Worm (Caenorhabditis elegans) whole organism, L2 larva: ENCODE data around the gene catp-4.

Experiments used
- ceh-82 ChIP-seq: fragments of 150-350 bp; optimal IDR thresholded peaks from 2 replicates; lab custom pipeline; 2014; ENCODE audit warnings: missing biosample characterization, missing genetic modification characterization
- nhr-25 ChIP-seq: fragments of 150-350 bp; sonication (generic microtip); optimal IDR thresholded peaks from 3 replicates; lab custom pipeline; 2014; ENCODE audit warnings: missing biosample characterization, missing genetic modification characterization
- skn-1 ChIP-seq: sonication (generic microtip); optimal IDR thresholded peaks from 2 replicates; lab custom pipeline; 2017; ENCODE audit warnings: missing biosample characterization, missing genetic modification characterization

DNA sequence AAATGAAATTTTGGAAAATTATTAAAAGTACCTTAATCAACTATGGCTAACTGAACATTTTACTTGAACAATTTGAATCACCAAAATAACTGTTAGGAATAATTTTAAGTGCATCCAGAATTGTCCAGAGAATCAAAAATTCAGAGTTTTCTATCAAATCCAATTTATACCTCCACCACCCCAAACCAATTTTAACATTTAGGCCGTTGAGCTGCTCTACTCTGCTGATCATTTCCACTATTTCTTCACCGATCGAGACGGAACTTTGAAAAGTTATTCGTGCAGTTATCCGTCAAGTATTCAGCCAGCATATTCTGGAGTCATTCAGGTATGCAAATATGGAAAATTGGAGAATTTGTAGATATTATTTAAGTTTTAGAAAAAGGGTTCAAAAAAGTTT, 15.1 kb downstream of the catp-4 start:
- no peak for TF ChIP-seq skn-1
- no peak for TF ChIP-seq ceh-82 (tag; lab: Kevin White, UChicago)
- no peak for TF ChIP-seq nhr-25 (tag; lab: Kevin White, UChicago)
